Worm (Caenorhabditis elegans) whole organism, mixed stage, embryonic: ENCODE results near the gene nmur-3.

Experiments
- M03D4.4 ChIP-seq: sonication (generic microtip); optimal IDR thresholded peaks from 2 replicates; lab custom pipeline; 2017; ENCODE audit warnings: mild to moderate bottlenecking, missing genetic modification characterization, missing compliant biosample characterization
- bed-3 ChIP-seq: fragments of 200-800 bp; sonication (Bioruptor generic); optimal IDR thresholded peaks from 3 replicates; lab custom pipeline; 2018; ENCODE audit warnings: mild to moderate bottlenecking, missing genetic modification characterization, moderate library complexity, missing compliant biosample characterization
- blmp-1 ChIP-seq: fragments of 150-350 bp; optimal IDR thresholded peaks from 2 replicates; lab custom pipeline; 2014; ENCODE audit warnings: missing biosample characterization, missing genetic modification characterization
- ceh-39 ChIP-seq: fragments of 150-350 bp; optimal IDR thresholded peaks from 2 replicates; lab custom pipeline; 2014; ENCODE audit warnings: missing biosample characterization, missing genetic modification characterization
- ceh-43 ChIP-seq: fragments of 200-800 bp; sonication (Bioruptor generic); optimal IDR thresholded peaks from 2 replicates; lab custom pipeline; 2018; ENCODE audit warnings: mild to moderate bottlenecking, missing genetic modification characterization, moderate library complexity, missing compliant biosample characterization
- ceh-83 ChIP-seq: fragments of 200-800 bp; sonication (Bioruptor generic); optimal IDR thresholded peaks from 2 replicates; lab custom pipeline; 2018; ENCODE audit warnings: mild to moderate bottlenecking, missing genetic modification characterization, missing compliant biosample characterization
- ces-1 ChIP-seq: fragments of 150-350 bp; optimal IDR thresholded peaks from 2 replicates; lab custom pipeline; 2014; ENCODE audit warnings: missing biosample characterization, missing genetic modification reagents, missing genetic modification characterization
- cnd-1 ChIP-seq: fragments of 200-800 bp; sonication (Bioruptor generic); optimal IDR thresholded peaks from 2 replicates; lab custom pipeline; 2018; ENCODE audit warnings: mild to moderate bottlenecking, missing genetic modification characterization, missing compliant biosample characterization
- drap-1 ChIP-seq: fragments of 200-800 bp; sonication (Bioruptor generic); optimal IDR thresholded peaks from 3 replicates; lab custom pipeline; 2018; ENCODE audit warnings: mild to moderate bottlenecking, missing genetic modification characterization, missing compliant biosample characterization
- elt-1 ChIP-seq: sonication (generic microtip); optimal IDR thresholded peaks from 2 replicates; lab custom pipeline; 2017; ENCODE audit warnings: missing genetic modification characterization, mild to moderate bottlenecking, missing compliant biosample characterization, antibody characterized with exemption, moderate library complexity, borderline replicate concordance; ENCODE audit not compliant: insufficient read depth
- elt-3 ChIP-seq: fragments of 150-350 bp; optimal IDR thresholded peaks from 2 replicates; lab custom pipeline; 2014; ENCODE audit warnings: missing biosample characterization, missing genetic modification characterization
- flh-1 ChIP-seq: fragments of 200-800 bp; sonication (Bioruptor generic); optimal IDR thresholded peaks from 2 replicates; lab custom pipeline; 2018; ENCODE audit warnings: mild to moderate bottlenecking, missing genetic modification characterization, moderate library complexity, missing compliant biosample characterization
- ham-2 ChIP-seq: fragments of 200-800 bp; sonication (Bioruptor generic); optimal IDR thresholded peaks from 2 replicates; lab custom pipeline; 2018; ENCODE audit warnings: mild to moderate bottlenecking, missing genetic modification characterization, missing compliant biosample characterization
- hlh-1 ChIP-seq: fragments of 150-350 bp; optimal IDR thresholded peaks from 2 replicates; lab custom pipeline; 2014; ENCODE audit warnings: missing biosample characterization, missing genetic modification reagents, missing genetic modification characterization
- lin-13 ChIP-seq: fragments of 150-350 bp; optimal IDR thresholded peaks from 2 replicates; lab custom pipeline; 2014; ENCODE audit warnings: missing biosample characterization, missing genetic modification characterization
- lin-32 ChIP-seq: fragments of 200-800 bp; sonication (Bioruptor generic); optimal IDR thresholded peaks from 2 replicates; lab custom pipeline; 2018; ENCODE audit warnings: mild to moderate bottlenecking, missing genetic modification characterization, missing compliant biosample characterization
- lsy-2 ChIP-seq: fragments of 150-350 bp; optimal IDR thresholded peaks from 2 replicates; lab custom pipeline; 2014; ENCODE audit warnings: missing biosample characterization, missing genetic modification characterization
- mab-5 ChIP-seq: fragments of 150-350 bp; optimal IDR thresholded peaks from 2 replicates; lab custom pipeline; 2014; ENCODE audit warnings: missing biosample characterization, missing genetic modification characterization
- mep-1 ChIP-seq: fragments of 150-350 bp; optimal IDR thresholded peaks from 2 replicates; lab custom pipeline; 2017; ENCODE audit warnings: missing biosample characterization, missing genetic modification reagents, missing genetic modification characterization, inconsistent platforms
- mls-2 ChIP-seq: sonication (generic microtip); optimal IDR thresholded peaks from 2 replicates; lab custom pipeline; 2016; ENCODE audit warnings: mild to moderate bottlenecking, missing genetic modification characterization, moderate library complexity, missing compliant biosample characterization
- nhr-12 ChIP-seq: fragments of 150-350 bp; optimal IDR thresholded peaks from 2 replicates; lab custom pipeline; 2014; ENCODE audit warnings: missing biosample characterization, missing genetic modification characterization
- nhr-2 ChIP-seq: fragments of 150-350 bp; optimal IDR thresholded peaks from 2 replicates; lab custom pipeline; 2014; ENCODE audit warnings: missing biosample characterization, missing genetic modification characterization
- nhr-237 ChIP-seq: fragments of 150-350 bp; optimal IDR thresholded peaks from 2 replicates; lab custom pipeline; 2014; ENCODE audit warnings: missing biosample characterization, missing genetic modification characterization
- nhr-28 ChIP-seq: fragments of 150-350 bp; optimal IDR thresholded peaks from 2 replicates; lab custom pipeline; 2014; ENCODE audit warnings: missing biosample characterization, missing genetic modification characterization
- nhr-76 ChIP-seq: sonication (generic microtip); optimal IDR thresholded peaks from 2 replicates; lab custom pipeline; 2017; ENCODE audit warnings: missing biosample characterization, missing genetic modification characterization
- pha-4 ChIP-seq: fragments of 150-350 bp; optimal IDR thresholded peaks from 2 replicates; lab custom pipeline; 2018; ENCODE audit warnings: missing biosample characterization, missing genetic modification reagents, missing genetic modification characterization
- sem-2 ChIP-seq: fragments of 200-800 bp; sonication (Bioruptor generic); optimal IDR thresholded peaks from 2 replicates; lab custom pipeline; 2018; ENCODE audit warnings: mild to moderate bottlenecking, missing genetic modification characterization, missing compliant biosample characterization
- snpc-4 ChIP-seq: fragments of 150-350 bp; optimal IDR thresholded peaks from 2 replicates; lab custom pipeline; 2014; ENCODE audit warnings: missing biosample characterization, missing genetic modification characterization
- sptf-1 ChIP-seq: sonication (generic microtip); optimal IDR thresholded peaks from 2 replicates; lab custom pipeline; 2017; ENCODE audit warnings: mild to moderate bottlenecking, missing genetic modification characterization, moderate library complexity, missing compliant biosample characterization
- tbx-8 ChIP-seq: fragments of 200-800 bp; sonication (Bioruptor generic); optimal IDR thresholded peaks from 2 replicates; lab custom pipeline; 2018; ENCODE audit warnings: mild to moderate bottlenecking, missing genetic modification characterization, moderate library complexity, missing compliant biosample characterization
- unc-39 ChIP-seq: fragments of 150-350 bp; optimal IDR thresholded peaks from 2 replicates; lab custom pipeline; 2014; ENCODE audit warnings: missing biosample characterization, missing genetic modification characterization
- unc-62 ChIP-seq: fragments of 150-350 bp; optimal IDR thresholded peaks from 2 replicates; lab custom pipeline; 2014; ENCODE audit warnings: missing biosample characterization, missing genetic modification reagents, missing genetic modification characterization
- ztf-11 ChIP-seq: fragments of 150-350 bp; optimal IDR thresholded peaks from 2 replicates; lab custom pipeline; 2014; ENCODE audit warnings: missing biosample characterization, missing genetic modification characterization

Gene nmur-3

DNA sequence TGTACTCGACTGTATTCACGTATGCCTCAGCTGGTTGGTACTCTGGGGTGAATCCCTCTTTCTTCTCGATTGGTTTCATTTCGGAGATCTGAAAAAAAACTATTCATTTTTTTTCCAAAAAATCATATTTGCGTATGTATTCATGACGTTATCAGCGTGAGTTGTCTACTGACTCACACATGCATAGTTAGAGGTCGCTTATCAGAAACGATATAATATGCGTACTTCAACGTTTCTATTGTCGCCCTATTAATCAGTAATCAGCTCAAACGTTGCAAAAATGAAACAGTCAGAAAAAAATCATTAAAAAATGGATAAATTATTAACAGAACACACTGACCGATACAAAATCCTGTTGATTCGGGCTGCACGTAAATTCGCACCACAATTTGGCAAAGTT is 12.2 kb downstream of the nmur-3 start:
- TF ChIP-seq nhr-28 (tag; lab: Kevin White, UChicago) = no peak
- no peak for TF ChIP-seq snpc-4 (tag; lab: Kevin White, UChicago)
- no peak for TF ChIP-seq unc-62
- no peak for TF ChIP-seq lin-13 (tag; lab: Kevin White, UChicago)
- no peak for TF ChIP-seq M03D4.4 (tag; lab: Kevin White, UChicago)
- TF ChIP-seq ceh-43 (GFP tag; lab: Kevin White, UChicago) = no peak
- TF ChIP-seq sem-2 (GFP tag; lab: Kevin White, UChicago) = no peak
- TF ChIP-seq nhr-2 (tag; lab: Kevin White, UChicago) = no peak
- TF ChIP-seq lsy-2 = no peak
- TF ChIP-seq drap-1 = no peak
- no peak for TF ChIP-seq mep-1 (tag; lab: Kevin White, UChicago)
- TF ChIP-seq unc-39 (tag; lab: Kevin White, UChicago) = no peak

DNA sequence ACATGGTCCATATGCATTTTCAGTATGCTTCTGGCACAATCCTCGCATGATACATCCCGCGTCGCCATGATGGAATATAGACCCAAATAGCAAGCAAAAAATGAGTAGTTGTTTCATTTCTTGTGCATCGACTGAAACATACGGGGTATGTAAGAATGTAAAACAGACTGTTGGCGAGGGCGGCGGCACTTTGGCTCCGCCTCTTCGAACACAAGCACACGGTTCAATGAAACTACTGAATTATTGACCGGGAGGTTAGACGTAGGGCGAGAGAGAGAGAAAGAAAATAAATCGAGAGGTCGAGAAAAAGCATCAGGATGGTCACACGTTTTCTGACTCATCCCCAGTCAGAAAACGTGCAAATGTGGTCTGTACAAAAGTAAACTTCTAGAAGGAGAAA is 13.6 kb downstream of the nmur-3 start:
- TF ChIP-seq unc-39 (tag; lab: Kevin White, UChicago) = no peak
- TF ChIP-seq nhr-28 (tag; lab: Kevin White, UChicago) = no peak
- TF ChIP-seq ceh-39 (tag; lab: Kevin White, UChicago) = no peak
- no peak for TF ChIP-seq nhr-76 (tag; lab: Kevin White, UChicago)
- TF ChIP-seq lin-13 (tag; lab: Kevin White, UChicago) = no peak

DNA sequence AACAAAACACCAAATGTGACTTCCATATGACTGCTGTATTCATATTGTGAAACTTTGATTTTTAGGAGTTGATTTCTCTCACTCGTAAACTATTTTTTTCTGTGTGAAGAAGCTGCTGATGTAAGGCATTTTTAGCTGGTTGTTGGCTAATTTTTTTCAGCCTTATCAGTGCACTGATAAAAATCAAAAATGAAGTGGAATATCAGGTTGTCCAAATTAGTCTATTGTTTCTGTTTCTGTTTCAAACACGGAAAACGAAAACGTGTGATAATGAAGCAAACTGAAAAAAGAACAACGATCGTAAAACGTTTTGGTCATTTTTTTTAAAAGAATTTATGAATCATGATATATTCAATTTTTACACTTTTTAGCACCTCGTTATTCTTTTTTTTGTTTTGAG is 14.5 kb downstream of the nmur-3 start:
- TF ChIP-seq ztf-11 (tag; lab: Kevin White, UChicago) = no peak
- TF ChIP-seq elt-3 (tag; lab: Kevin White, UChicago) = no peak
- TF ChIP-seq nhr-2 (tag; lab: Kevin White, UChicago) = no peak
- no peak for TF ChIP-seq lin-32 (GFP tag; lab: Kevin White, UChicago)
- no peak for TF ChIP-seq nhr-12 (tag; lab: Kevin White, UChicago)
- no peak for TF ChIP-seq lin-13 (tag; lab: Kevin White, UChicago)
- no peak for TF ChIP-seq nhr-237
- no peak for TF ChIP-seq mab-5
- no peak for TF ChIP-seq flh-1 (GFP tag; lab: Kevin White, UChicago)
- no peak for TF ChIP-seq ham-2 (GFP tag; lab: Kevin White, UChicago)
- no peak for TF ChIP-seq drap-1
- no peak for TF ChIP-seq hlh-1
- TF ChIP-seq lsy-2 = no peak
- no peak for TF ChIP-seq ceh-39 (tag; lab: Kevin White, UChicago)
- no peak for TF ChIP-seq snpc-4 (tag; lab: Kevin White, UChicago)
- no peak for TF ChIP-seq elt-1 (tag; lab: Kevin White, UChicago)
- no peak for TF ChIP-seq sptf-1 (tag; lab: Kevin White, UChicago)
- TF ChIP-seq tbx-8 (GFP tag; lab: Kevin White, UChicago) = no peak
- TF ChIP-seq ceh-83 (GFP tag; lab: Kevin White, UChicago) = no peak
- no peak for TF ChIP-seq unc-39 (tag; lab: Kevin White, UChicago)

DNA sequence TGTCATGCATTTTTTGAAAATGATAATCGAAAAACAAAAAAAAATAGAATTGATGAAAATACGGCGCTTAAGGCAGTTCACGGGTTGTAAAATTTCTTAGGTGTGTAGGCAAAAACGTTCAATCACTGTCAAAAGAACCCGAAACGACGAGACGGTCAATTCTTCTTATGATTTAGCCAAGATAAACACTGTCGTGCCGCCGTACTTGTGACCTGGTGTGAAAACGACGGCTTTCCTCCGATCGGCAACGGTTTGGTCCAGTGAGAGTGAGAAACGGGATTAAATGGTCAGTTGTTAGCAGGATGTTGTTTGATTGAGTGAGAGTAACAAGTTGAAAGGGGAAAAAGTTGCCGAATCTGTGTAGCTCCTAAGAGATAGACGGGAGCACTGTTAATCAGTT is 17.8 kb downstream of the nmur-3 start:
- no peak for TF ChIP-seq ceh-83 (GFP tag; lab: Kevin White, UChicago)
- no peak for TF ChIP-seq nhr-28 (tag; lab: Kevin White, UChicago)
- TF ChIP-seq hlh-1 = no peak
- TF ChIP-seq nhr-12 (tag; lab: Kevin White, UChicago) = no peak
- no peak for TF ChIP-seq nhr-76 (tag; lab: Kevin White, UChicago)
- no peak for TF ChIP-seq tbx-8 (GFP tag; lab: Kevin White, UChicago)
- no peak for TF ChIP-seq ces-1 (GFP tag; lab: Kevin White, UChicago)
- TF ChIP-seq mab-5 = no peak
- no peak for TF ChIP-seq nhr-237
- no peak for TF ChIP-seq snpc-4 (tag; lab: Kevin White, UChicago)
- TF ChIP-seq pha-4 (tag; lab: Kevin White, UChicago) = no peak
- no peak for TF ChIP-seq unc-62
- no peak for TF ChIP-seq elt-1 (tag; lab: Kevin White, UChicago)
- TF ChIP-seq mep-1 (tag; lab: Kevin White, UChicago) = no peak
- no peak for TF ChIP-seq ceh-43 (GFP tag; lab: Kevin White, UChicago)
- no peak for TF ChIP-seq blmp-1 (tag; lab: Kevin White, UChicago)
- no peak for TF ChIP-seq bed-3 (GFP tag; lab: Kevin White, UChicago)
- TF ChIP-seq cnd-1 (tag; lab: Kevin White, UChicago) = no peak
- no peak for TF ChIP-seq mls-2 (tag; lab: Kevin White, UChicago)
- no peak for TF ChIP-seq M03D4.4 (tag; lab: Kevin White, UChicago)
